Worm (Caenorhabditis elegans): Measurements from ENCODE around the gene F43G6.10.

F43G6.10 gene

DNA sequence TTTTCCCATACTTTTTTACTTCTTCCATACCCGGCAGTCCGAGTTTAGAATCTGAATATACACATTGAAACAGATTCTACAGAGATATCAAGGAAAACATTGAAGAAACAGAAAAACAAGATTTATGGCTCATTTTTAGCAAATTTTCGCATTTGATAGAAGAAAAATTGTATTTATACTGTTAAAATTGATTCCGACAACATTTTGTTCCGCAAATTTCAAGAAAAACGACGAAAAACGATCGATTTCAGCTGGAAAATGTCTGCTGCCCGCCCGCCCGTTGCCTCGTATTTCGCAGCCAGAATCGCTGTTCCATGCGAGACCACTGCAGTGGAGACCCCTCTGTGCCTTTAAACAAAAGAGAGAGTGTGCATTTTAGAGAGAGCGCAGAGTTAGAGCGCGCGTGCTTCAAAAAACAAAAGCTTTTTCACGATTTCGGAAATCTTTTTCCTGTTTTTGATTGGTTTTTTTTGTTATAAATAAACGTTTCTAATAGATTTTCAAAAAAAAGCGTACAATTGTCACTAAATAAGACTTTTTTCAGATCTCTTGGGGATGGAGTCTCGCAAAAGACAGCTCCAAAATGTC is 31.2 kb upstream of the F43G6.10 start, which contains the start of the genes patr-1 and dna-2 (continued):
- peak; percentile 43 for TF ChIP-seq R02D3.7 (tag; optimal IDR thresholded peaks at IDR 0.05)

- TF ChIP-seq nfya-1 (tag; optimal IDR thresholded peaks at IDR 0.05; ENCODE audit: insufficient read depth) (peak; percentile 21), pha-4 (tag; optimal IDR thresholded peaks at IDR 0.05) (peak; percentile 55), nhr-25 (tag; optimal IDR thresholded peaks at IDR 0.05) (no peak), egl-5 (tag; optimal IDR thresholded peaks at IDR 0.05) (no peak), aly-2 (tag; optimal IDR thresholded peaks at IDR 0.05) (no peak), lsy-12 (tag; optimal IDR thresholded peaks at IDR 0.05) (no peak)
Measured at ce11 chrII:11782493-11782892, 26.7 kb upstream of the F43G6.10 start, which contains the start of gene F43G6.16. Gene F43G6.16 (minus strand): TSS chrII:11782633.

ce11 chrII:11788025-11788424 is 21.1 kb upstream of the F43G6.10 start:
- TF ChIP-seq nfya-1 (tag; optimal IDR thresholded peaks at IDR 0.05; ENCODE audit: insufficient read depth) (no peak), tbx-2 (tag; optimal IDR thresholded peaks at IDR 0.05) (no peak), nhr-12 (tag; optimal IDR thresholded peaks at IDR 0.05) (no peak), pha-4 (tag; optimal IDR thresholded peaks at IDR 0.05) (peak; percentile 41)

ce11 chrII:11790458-11790857 is 18.7 kb upstream of the F43G6.10 start, which contains the start of gene F43G6.4:
Gene F43G6.4 (plus strand): TSS chrII:11790758.
- no peak for TF ChIP-seq zag-1 (tag; optimal IDR thresholded peaks at IDR 0.05)
- no peak for TF ChIP-seq nhr-12 (tag; optimal IDR thresholded peaks at IDR 0.05)
- TF ChIP-seq nhr-237 (tag; optimal IDR thresholded peaks at IDR 0.05), result no peak
- TF ChIP-seq hmg-11 (tag; optimal IDR thresholded peaks at IDR 0.05), result no peak
- no peak for TF ChIP-seq fkh-10 (GFP tag; optimal IDR thresholded peaks at IDR 0.05)
- TF ChIP-seq lin-39 (tag; optimal IDR thresholded peaks at IDR 0.05), result no peak
- TF ChIP-seq fkh-2 (tag; optimal IDR thresholded peaks at IDR 0.05), result no peak
- no peak for TF ChIP-seq nhr-23 (tag; optimal IDR thresholded peaks at IDR 0.05)
- no peak for TF ChIP-seq lsy-12 (tag; optimal IDR thresholded peaks at IDR 0.05)
- no peak for TF ChIP-seq nhr-67 (tag; optimal IDR thresholded peaks at IDR 0.05)
- no peak for TF ChIP-seq daf-12 (tag; optimal IDR thresholded peaks at IDR 0.05)
- no peak for TF ChIP-seq nhr-28 (tag; optimal IDR thresholded peaks at IDR 0.05)
- TF ChIP-seq ceh-16 (tag; optimal IDR thresholded peaks at IDR 0.05), result no peak
- TF ChIP-seq nhr-43 (tag; optimal IDR thresholded peaks at IDR 0.05; ENCODE audit: poor library complexity, severe bottlenecking), result no peak
- no peak for TF ChIP-seq nhr-11 (tag; optimal IDR thresholded peaks at IDR 0.05)
- no peak for TF ChIP-seq nhr-25 (tag; optimal IDR thresholded peaks at IDR 0.05)
- no peak for TF ChIP-seq jun-1 (tag; optimal IDR thresholded peaks at IDR 0.05)

DNA sequence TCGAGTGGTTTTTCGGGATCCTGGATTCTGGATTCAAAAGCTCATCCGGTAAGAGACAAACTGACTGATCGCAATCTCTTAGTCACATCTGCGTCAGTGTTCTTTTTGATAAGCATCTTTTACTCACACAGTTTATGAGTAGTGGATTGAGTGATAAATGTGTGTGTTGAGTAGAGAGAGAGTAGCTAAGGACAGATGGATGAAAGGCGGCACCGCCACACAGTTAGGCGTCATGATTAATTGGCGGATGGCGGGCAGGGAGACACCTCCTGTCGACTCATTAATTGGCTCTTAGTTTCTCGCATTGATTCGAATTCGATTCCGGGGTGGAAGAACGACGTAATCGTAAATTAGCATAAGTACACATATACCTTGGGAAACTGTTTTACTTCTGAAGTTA is 14.8 kb upstream of the F43G6.10 start:
- TF ChIP-seq lin-39 (tag; optimal IDR thresholded peaks at IDR 0.05) (peak; percentile 44), nhr-28 (tag; optimal IDR thresholded peaks at IDR 0.05) (no peak), elt-1 (tag; optimal IDR thresholded peaks at IDR 0.05) (no peak)

ce11 chrII:11797194-11797593 is 12.0 kb upstream of the F43G6.10 start:
- no peak for TF ChIP-seq lin-15B (tag; optimal IDR thresholded peaks at IDR 0.05)
- TF ChIP-seq lsy-12 (tag; optimal IDR thresholded peaks at IDR 0.05), result no peak
- no peak for TF ChIP-seq nfya-1 (tag; optimal IDR thresholded peaks at IDR 0.05; ENCODE audit: insufficient read depth)
- no peak for TF ChIP-seq egl-5 (tag; optimal IDR thresholded peaks at IDR 0.05)
- no peak for TF ChIP-seq ztf-11 (tag; optimal IDR thresholded peaks at IDR 0.05)
- peak; percentile 58 for TF ChIP-seq pqm-1 (tag; optimal IDR thresholded peaks at IDR 0.05)
- TF ChIP-seq unc-39 (tag; optimal IDR thresholded peaks at IDR 0.05), result no peak
- peak; percentile 92 for TF ChIP-seq elt-2 (tag; optimal IDR thresholded peaks at IDR 0.05)
- no peak for TF ChIP-seq skn-1 (tag; optimal IDR thresholded peaks at IDR 0.05)
- TF ChIP-seq pha-4 (tag; optimal IDR thresholded peaks at IDR 0.05), result peak; percentile 90
- no peak for TF ChIP-seq nhr-237 (tag; optimal IDR thresholded peaks at IDR 0.05)
- no peak for TF ChIP-seq nhr-76 (tag; optimal IDR thresholded peaks at IDR 0.05)
- no peak for TF ChIP-seq ama-1 (optimal IDR thresholded peaks at IDR 0.05)
- no peak for TF ChIP-seq nhr-11 (tag; optimal IDR thresholded peaks at IDR 0.05)

All from whole organism, L3 larva.